Fruit fly (Drosophila melanogaster) whole organism, adult: ENCODE results near the gene CG31381.

ENCODE experiments used
- CG12768 ChIP-seq: fragments of 200-800 bp; sonication (Bioruptor generic); optimal IDR thresholded peaks from 2 replicates; lab custom pipeline; 2017; ENCODE audit warnings: missing biosample characterization, missing genetic modification characterization, mild to moderate bottlenecking, moderate library complexity, missing genetic modification reagents
- CG1620 ChIP-seq: fragments of 200-800 bp; sonication (Bioruptor generic); optimal IDR thresholded peaks from 2 replicates; lab custom pipeline; 2016; ENCODE audit warnings: missing biosample characterization, missing genetic modification characterization
- CG7101 ChIP-seq: fragments of 200-800 bp; sonication (Bioruptor generic); optimal IDR thresholded peaks from 2 replicates; lab custom pipeline; 2018; ENCODE audit warnings: missing biosample characterization, mild to moderate bottlenecking, missing genetic modification characterization, moderate library complexity
- Crg-1 ChIP-seq: fragments of 200-800 bp; sonication (Bioruptor generic); optimal IDR thresholded peaks from 2 replicates; lab custom pipeline; 2016; ENCODE audit warnings: missing biosample characterization, missing genetic modification characterization
- pad ChIP-seq: fragments of 200-800 bp; sonication (Bioruptor generic); optimal IDR thresholded peaks from 3 replicates; lab custom pipeline; 2017; ENCODE audit warnings: missing biosample characterization, missing genetic modification characterization, mild to moderate bottlenecking, moderate library complexity, missing genetic modification reagents

dm6 chr3R:24906648-24907047, 29.8 kb downstream of the CG31381 start:
- no peak for TF ChIP-seq CG12768 (GFP tag; lab: Kevin White, UChicago)
- TF ChIP-seq CG7101 (tag; lab: Kevin White, UChicago): no peak
- no peak for TF ChIP-seq CG1620 (GFP tag; lab: Kevin White, UChicago)
- TF ChIP-seq pad: no peak
- no peak for TF ChIP-seq Crg-1 (GFP tag; lab: Kevin White, UChicago)
